Fruit fly (Drosophila melanogaster): ENCODE measurements around the gene CG15506.

Gene CG15506

DNA sequence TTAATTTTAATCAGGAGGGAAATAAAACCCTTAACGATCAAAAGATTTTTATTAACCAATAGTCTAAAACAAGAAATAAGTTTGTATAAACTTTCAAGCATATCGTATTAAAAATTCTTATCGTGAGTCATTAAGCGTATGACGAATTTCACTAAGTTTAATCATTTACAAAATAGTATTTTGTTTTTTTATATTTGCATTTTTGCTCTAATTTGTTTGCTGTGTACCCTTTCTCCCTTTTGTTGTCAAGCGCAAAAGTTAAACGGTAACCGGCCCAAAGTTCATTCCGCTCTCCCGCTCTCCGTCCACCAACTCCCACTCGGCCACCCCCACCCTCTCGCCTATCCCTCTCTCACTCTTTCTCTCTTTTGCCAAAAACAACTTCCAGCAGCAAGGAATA lies 45.3 kb downstream of the CG15506 start:
- TF ChIP-seq Myc (optimal IDR thresholded peaks at IDR 0.05), result no peak
- no peak for TF ChIP-seq ttk (optimal IDR thresholded peaks at IDR 0.05)
- no peak for TF ChIP-seq h (optimal IDR thresholded peaks at IDR 0.05)
- TF ChIP-seq Sin3A (optimal IDR thresholded peaks at IDR 0.05), result no peak
- TF ChIP-seq psq (optimal IDR thresholded peaks at IDR 0.05), result no peak
- no peak for TF ChIP-seq insv (optimal IDR thresholded peaks at IDR 0.05)

DNA sequence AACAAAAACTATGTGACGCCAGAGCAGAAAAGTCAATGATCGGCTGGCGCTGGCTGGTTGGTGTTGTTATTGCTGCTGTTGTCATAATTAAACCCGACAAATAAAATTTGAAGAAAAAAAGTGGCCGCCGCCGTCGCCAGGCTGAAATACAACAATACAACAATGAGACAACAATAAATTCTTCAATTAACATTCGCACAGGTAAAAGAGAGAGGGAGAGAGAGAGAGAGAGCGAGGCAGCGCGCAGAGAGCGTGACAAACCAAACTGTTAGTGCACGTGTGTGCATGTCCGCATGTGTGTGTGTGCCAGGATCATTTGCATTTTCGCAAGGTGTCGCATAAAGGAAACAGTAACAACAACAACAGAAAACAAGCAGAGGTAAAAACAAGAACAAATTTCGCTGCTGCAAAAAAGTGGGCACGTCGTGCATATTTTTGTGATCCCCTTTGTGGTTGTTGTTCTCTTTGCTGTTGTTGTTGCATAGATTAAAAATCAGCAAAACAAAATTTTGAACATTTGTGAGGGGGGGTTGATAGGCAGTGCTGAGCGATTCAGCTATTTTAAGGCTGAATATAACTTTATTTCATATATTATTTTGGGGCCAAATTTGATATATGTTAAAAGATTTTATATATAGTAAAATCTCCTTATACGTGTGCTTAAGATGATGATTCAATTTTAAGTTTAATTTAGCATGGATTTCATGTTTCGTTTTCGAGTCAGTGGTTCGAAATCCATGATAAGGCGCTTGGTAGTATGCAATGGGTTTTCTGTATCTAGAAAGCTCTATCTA lies 46.0 kb downstream of the CG15506 start:
- TF ChIP-seq insv (optimal IDR thresholded peaks at IDR 0.05) (no peak), psq (optimal IDR thresholded peaks at IDR 0.05) (no peak), Sin3A (optimal IDR thresholded peaks at IDR 0.05) (no peak), h (optimal IDR thresholded peaks at IDR 0.05) (no peak), Myc (optimal IDR thresholded peaks at IDR 0.05) (no peak), ttk (optimal IDR thresholded peaks at IDR 0.05) (no peak)

DNA sequence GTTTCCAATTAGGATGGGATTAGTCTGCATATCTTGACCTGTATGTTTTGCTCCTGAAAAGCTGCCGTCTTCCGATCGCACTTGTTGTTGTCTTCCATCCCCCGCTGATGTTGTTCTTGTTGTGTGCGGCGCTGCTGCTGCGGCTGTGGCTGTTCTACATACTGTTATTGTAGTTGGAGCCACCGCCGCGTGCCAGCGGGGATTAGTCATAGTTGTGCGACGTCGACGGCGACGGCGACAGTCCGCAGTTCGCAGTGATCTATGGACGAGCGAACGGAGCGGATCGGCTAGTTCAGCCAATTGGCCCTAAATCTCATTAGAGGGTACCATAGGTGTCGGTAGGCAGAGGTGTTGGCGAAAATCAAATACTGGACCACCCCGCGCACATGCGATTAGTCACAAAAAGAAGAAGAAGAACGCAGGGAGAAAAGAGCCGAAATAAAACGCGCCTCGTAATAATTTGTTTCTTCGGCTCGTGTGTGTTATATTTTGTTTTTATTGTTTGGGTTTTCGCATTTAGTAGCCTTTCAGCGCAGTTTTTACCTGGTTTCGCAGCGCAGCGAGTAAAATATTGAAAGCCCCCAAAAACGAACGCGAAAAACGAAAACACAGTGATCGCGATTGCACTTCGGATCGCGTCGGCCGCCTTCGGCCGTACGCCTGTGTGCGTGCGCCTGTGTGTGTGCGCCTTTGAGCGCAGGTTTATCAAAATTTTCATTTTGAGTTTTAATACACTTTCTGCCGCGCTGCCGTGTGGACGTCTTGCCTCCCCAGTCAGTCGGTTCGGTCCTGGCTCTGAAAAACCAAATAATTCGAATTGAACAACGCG lies 47.0 kb downstream of the CG15506 start, which contains the start of gene kay:
Gene kay (plus strand): TSS at position 729 of the 829 bp plus-strand sequence.
- TF ChIP-seq h (optimal IDR thresholded peaks at IDR 0.05), result no peak
- TF ChIP-seq psq (optimal IDR thresholded peaks at IDR 0.05), result no peak
- no peak for TF ChIP-seq Sin3A (optimal IDR thresholded peaks at IDR 0.05)
- no peak for TF ChIP-seq insv (optimal IDR thresholded peaks at IDR 0.05)
- TF ChIP-seq Myc (optimal IDR thresholded peaks at IDR 0.05), result no peak
- no peak for TF ChIP-seq ttk (optimal IDR thresholded peaks at IDR 0.05)

DNA sequence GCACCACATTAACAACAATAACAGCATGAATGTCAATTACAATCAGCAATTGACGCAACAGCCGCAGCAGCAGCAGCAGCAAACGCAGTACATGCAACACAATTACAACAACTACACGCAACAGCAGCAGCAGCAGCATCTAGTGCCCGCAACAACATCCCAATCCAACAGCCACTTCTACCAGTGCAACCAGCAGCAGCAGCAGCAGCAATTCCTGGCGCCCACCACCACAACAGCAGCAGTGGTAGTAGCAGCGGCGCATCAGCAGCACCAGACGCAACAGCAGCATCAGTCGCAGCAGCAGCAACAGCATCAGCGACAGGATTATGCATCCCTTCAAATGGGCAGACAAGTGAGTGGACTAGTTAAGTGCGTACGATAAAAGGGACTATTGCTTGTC lies 48.8 kb downstream of the CG15506 start:
- TF ChIP-seq Sin3A (optimal IDR thresholded peaks at IDR 0.05) (no peak), psq (optimal IDR thresholded peaks at IDR 0.05) (no peak), h (optimal IDR thresholded peaks at IDR 0.05) (no peak), ttk (optimal IDR thresholded peaks at IDR 0.05) (no peak), Myc (optimal IDR thresholded peaks at IDR 0.05) (no peak), insv (optimal IDR thresholded peaks at IDR 0.05) (no peak)

DNA sequence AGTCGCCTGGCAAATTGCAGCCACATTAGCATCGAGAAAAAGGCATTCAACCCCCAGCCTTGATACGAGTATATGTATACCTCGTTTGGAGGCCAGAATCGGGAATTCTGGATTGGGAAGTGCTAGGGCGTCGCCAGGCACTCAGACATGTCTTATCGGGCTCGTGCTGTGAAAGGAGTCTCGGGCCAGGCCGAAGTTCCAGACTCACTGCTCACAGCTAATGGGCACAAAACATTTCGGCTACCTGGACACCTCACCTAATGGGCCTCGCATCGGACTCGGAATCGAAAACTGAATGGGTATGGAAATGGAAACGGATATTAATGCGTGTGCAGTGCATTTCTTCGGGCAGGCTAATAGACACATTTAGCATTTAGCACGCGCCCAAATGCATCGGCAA lies 52.5 kb downstream of the CG15506 start:
- no peak for TF ChIP-seq ttk (optimal IDR thresholded peaks at IDR 0.05)
- TF ChIP-seq Myc (optimal IDR thresholded peaks at IDR 0.05), result no peak
- no peak for TF ChIP-seq Sin3A (optimal IDR thresholded peaks at IDR 0.05)
- no peak for TF ChIP-seq psq (optimal IDR thresholded peaks at IDR 0.05)
- TF ChIP-seq h (optimal IDR thresholded peaks at IDR 0.05), result no peak
- TF ChIP-seq insv (optimal IDR thresholded peaks at IDR 0.05), result no peak

DNA sequence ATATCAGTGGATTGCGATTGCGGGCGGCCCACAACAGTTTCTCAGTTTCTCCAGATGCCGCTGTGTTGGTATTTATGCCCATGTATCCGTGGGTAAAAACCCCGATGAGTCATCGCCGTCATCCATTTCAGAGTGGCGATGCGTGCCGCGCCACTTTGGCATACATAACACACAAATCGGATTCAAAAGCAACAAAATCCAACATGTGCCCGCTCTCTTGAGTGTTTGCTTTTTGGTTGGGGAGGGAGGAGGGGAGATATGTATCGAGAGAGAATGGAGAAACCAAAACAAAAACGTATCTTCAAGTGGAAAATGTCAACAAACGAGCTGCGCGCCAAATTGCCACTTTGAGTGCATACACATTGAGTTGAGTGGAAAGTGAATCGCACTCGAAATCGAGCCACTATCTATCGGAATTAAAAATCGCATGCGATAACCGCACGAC lies 53.2 kb downstream of the CG15506 start:
- TF ChIP-seq ttk (optimal IDR thresholded peaks at IDR 0.05) (no peak), h (optimal IDR thresholded peaks at IDR 0.05) (no peak), insv (optimal IDR thresholded peaks at IDR 0.05) (no peak), Sin3A (optimal IDR thresholded peaks at IDR 0.05) (no peak), psq (optimal IDR thresholded peaks at IDR 0.05) (no peak)

Measured in Kc167 (cell line).